Fruit fly (Drosophila melanogaster) whole organism, embryonic: Measurements from ENCODE around the gene Srg3.
A peak's percentile ranks its signal among the peaks of the same experiment; 100 is the strongest.

ENCODE experiments used
- B-H2 ChIP-seq: fragments of 200-800 bp; sonication (Bioruptor generic); optimal IDR thresholded peaks from 2 replicates; lab custom pipeline; 2018; ENCODE audit warnings: missing biosample characterization, mild to moderate bottlenecking, missing genetic modification characterization
- CG10147 ChIP-seq: fragments of 200-800 bp; sonication (Bioruptor generic); optimal IDR thresholded peaks from 2 replicates; lab custom pipeline; 2019; ENCODE audit warnings: missing biosample characterization, mild to moderate bottlenecking, missing genetic modification characterization, moderate library complexity
- CG10462 ChIP-seq: fragments of 200-800 bp; sonication (Bioruptor generic); optimal IDR thresholded peaks from 2 replicates; lab custom pipeline; 2016; ENCODE audit warnings: missing biosample characterization, missing genetic modification characterization
- CG10565 ChIP-seq: fragments of 200-800 bp; sonication (Bioruptor generic); optimal IDR thresholded peaks from 3 replicates; lab custom pipeline; 2016; ENCODE audit warnings: missing biosample characterization, mild to moderate bottlenecking, missing genetic modification characterization
- CG10959 ChIP-seq: fragments of 200-800 bp; sonication (Bioruptor generic); IDR thresholded peaks from 2 replicates; pipeline ENCODE4 v1.3.6; 2022; ENCODE audit warnings: missing biosample characterization, missing genetic modification characterization
- CG11695 ChIP-seq: fragments of 200-800 bp; sonication (Bioruptor generic); IDR thresholded peaks from 3 replicates; pipeline ENCODE4 v1.3.6; 2022; ENCODE audit warnings: missing biosample characterization, missing genetic modification characterization
- CG13624 ChIP-seq: fragments of 200-800 bp; sonication (Bioruptor generic); optimal IDR thresholded peaks from 2 replicates; lab custom pipeline; 2016; ENCODE audit warnings: missing biosample characterization, missing genetic modification characterization
- CG14441 ChIP-seq: fragments of 200-800 bp; sonication (Bioruptor generic); IDR thresholded peaks from 2 replicates; pipeline ENCODE4 v1.3.6; 2022; ENCODE audit warnings: missing biosample characterization, missing genetic modification characterization
- CG14710 ChIP-seq: fragments of 200-800 bp; sonication (Bioruptor generic); optimal IDR thresholded peaks from 3 replicates; lab custom pipeline; 2019; ENCODE audit warnings: missing biosample characterization, mild to moderate bottlenecking, missing genetic modification characterization, moderate library complexity
- CG15514 ChIP-seq: fragments of 200-800 bp; sonication (Bioruptor generic); optimal IDR thresholded peaks from 3 replicates; lab custom pipeline; 2017; ENCODE audit warnings: missing biosample characterization, missing genetic modification characterization, mild to moderate bottlenecking, moderate library complexity, missing genetic modification reagents
- CG16863 ChIP-seq: fragments of 200-800 bp; sonication (Bioruptor generic); optimal IDR thresholded peaks from 3 replicates; lab custom pipeline; 2016; ENCODE audit warnings: missing biosample characterization, missing genetic modification characterization
- CG17612 ChIP-seq: fragments of 200-800 bp; sonication (Bioruptor generic); IDR thresholded peaks from 2 replicates; pipeline ENCODE4 v1.3.6; 2022; ENCODE audit warnings: missing biosample characterization, missing genetic modification characterization
- CG17912 ChIP-seq: fragments of 200-800 bp; sonication (Bioruptor generic); optimal IDR thresholded peaks from 2 replicates; lab custom pipeline; 2018; ENCODE audit warnings: missing biosample characterization, mild to moderate bottlenecking, missing genetic modification characterization
- CG2678 ChIP-seq: fragments of 200-800 bp; sonication (Bioruptor generic); optimal IDR thresholded peaks from 3 replicates; lab custom pipeline; 2019; ENCODE audit warnings: missing biosample characterization, mild to moderate bottlenecking, missing genetic modification characterization, moderate library complexity
- CG2712 ChIP-seq: fragments of 200-800 bp; optimal IDR thresholded peaks from 3 replicates; lab custom pipeline; 2019; ENCODE audit warnings: missing biosample characterization, mild to moderate bottlenecking, missing genetic modification characterization, moderate library complexity
- CG6791 ChIP-seq: fragments of 200-800 bp; sonication (Bioruptor generic); IDR thresholded peaks from 3 replicates; pipeline ENCODE4 v1.3.6; 2022; ENCODE audit warnings: missing biosample characterization, missing genetic modification characterization; ENCODE audit not compliant: partially characterized antibody
- CG9609 ChIP-seq: fragments of 200-800 bp; sonication (Bioruptor generic); optimal IDR thresholded peaks from 3 replicates; lab custom pipeline; 2016; ENCODE audit warnings: missing biosample characterization, missing genetic modification characterization
- Camta ChIP-seq: fragments of 200-800 bp; sonication (Bioruptor generic); optimal IDR thresholded peaks from 2 replicates; lab custom pipeline; 2016; ENCODE audit warnings: missing biosample characterization, missing genetic modification characterization
- D19A ChIP-seq: fragments of 200-800 bp; optimal IDR thresholded peaks from 3 replicates; lab custom pipeline; 2019; ENCODE audit warnings: missing biosample characterization, mild to moderate bottlenecking, missing genetic modification characterization, moderate library complexity
- Fer3 ChIP-seq: fragments of 200-800 bp; sonication (Bioruptor generic); optimal IDR thresholded peaks from 2 replicates; lab custom pipeline; 2018; ENCODE audit warnings: missing biosample characterization, mild to moderate bottlenecking, missing genetic modification characterization, moderate library complexity
- Gsc ChIP-seq: fragments of 200-800 bp; sonication (Bioruptor generic); IDR thresholded peaks from 2 replicates; pipeline ENCODE4 v1.3.6; 2022; ENCODE audit warnings: missing biosample characterization, missing genetic modification characterization
- HmgD ChIP-seq: fragments of 200-800 bp; sonication (Bioruptor generic); optimal IDR thresholded peaks from 3 replicates; lab custom pipeline; 2016; ENCODE audit warnings: missing biosample characterization, missing genetic modification characterization
- Hmx ChIP-seq: fragments of 200-800 bp; sonication (Bioruptor generic); optimal IDR thresholded peaks from 2 replicates; lab custom pipeline; 2016; ENCODE audit warnings: missing biosample characterization, missing genetic modification characterization
- Hsf ChIP-seq: fragments of 200-800 bp; sonication (Bioruptor generic); optimal IDR thresholded peaks from 3 replicates; lab custom pipeline; 2016; ENCODE audit warnings: missing biosample characterization, missing genetic modification characterization
- Nf-YA ChIP-seq: fragments of 200-800 bp; sonication (Bioruptor generic); IDR thresholded peaks from 2 replicates; pipeline ENCODE4 v1.3.6; 2022; ENCODE audit warnings: missing biosample characterization, missing genetic modification characterization
- Nf-YC ChIP-seq: fragments of 200-800 bp; optimal IDR thresholded peaks from 3 replicates; lab custom pipeline; 2019; ENCODE audit warnings: missing biosample characterization, mild to moderate bottlenecking, missing genetic modification characterization, moderate library complexity
- Spps ChIP-seq: fragments of 200-800 bp; sonication (Bioruptor generic); optimal IDR thresholded peaks from 2 replicates; lab custom pipeline; 2018; ENCODE audit warnings: missing biosample characterization, mild to moderate bottlenecking, missing genetic modification characterization
- Sry-δ ChIP-seq: fragments of 200-800 bp; sonication (Bioruptor generic); optimal IDR thresholded peaks from 2 replicates; lab custom pipeline; 2016; ENCODE audit warnings: missing biosample characterization, missing genetic modification characterization
- Xrp1 ChIP-seq: fragments of 200-800 bp; sonication (Bioruptor generic); IDR thresholded peaks from 2 replicates; pipeline ENCODE4 v1.3.6; 2022; ENCODE audit warnings: missing biosample characterization, missing genetic modification characterization
- abd-A ChIP-seq: fragments of 200-800 bp; sonication (Bioruptor generic); optimal IDR thresholded peaks from 3 replicates; lab custom pipeline; 2019; ENCODE audit warnings: missing biosample characterization, mild to moderate bottlenecking, missing genetic modification characterization, moderate library complexity
- ap ChIP-seq: fragments of 200-800 bp; sonication (Bioruptor generic); IDR thresholded peaks from 2 replicates; pipeline ENCODE4 v1.3.6; 2022; ENCODE audit warnings: missing biosample characterization, missing genetic modification characterization
- bbx ChIP-seq: fragments of 200-800 bp; sonication (Bioruptor generic); IDR thresholded peaks from 2 replicates; pipeline ENCODE4 v1.3.6; 2022; ENCODE audit warnings: missing biosample characterization, missing genetic modification characterization; ENCODE audit not compliant: partially characterized antibody
- btn ChIP-seq: fragments of 200-800 bp; sonication (Bioruptor generic); optimal IDR thresholded peaks from 2 replicates; lab custom pipeline; 2016; ENCODE audit warnings: missing biosample characterization, missing genetic modification characterization
- ci ChIP-seq: fragments of 200-800 bp; sonication (Bioruptor generic); IDR thresholded peaks from 3 replicates; pipeline ENCODE4 v1.3.6; 2022; ENCODE audit warnings: missing biosample characterization, missing genetic modification characterization
- dmrt11E ChIP-seq: fragments of 200-800 bp; sonication (Bioruptor generic); optimal IDR thresholded peaks from 3 replicates; lab custom pipeline; 2018; ENCODE audit warnings: missing biosample characterization, mild to moderate bottlenecking, missing genetic modification characterization, moderate library complexity
- dmrt99B ChIP-seq: fragments of 200-800 bp; sonication (Bioruptor generic); optimal IDR thresholded peaks from 2 replicates; lab custom pipeline; 2018; ENCODE audit warnings: missing biosample characterization, mild to moderate bottlenecking, missing genetic modification characterization, moderate library complexity
- dpn ChIP-seq, 2 experiments: fragments of 200-800 bp; sonication (Bioruptor generic); optimal IDR thresholded peaks; 3 replicates each; lab custom pipeline; 2016; ENCODE audit warnings: missing biosample characterization in 2 of 2, missing genetic modification characterization in 2 of 2
- emc ChIP-seq: fragments of 200-800 bp; sonication (Bioruptor generic); optimal IDR thresholded peaks from 2 replicates; lab custom pipeline; 2016; ENCODE audit warnings: missing biosample characterization, missing genetic modification characterization
- hth ChIP-seq: fragments of >200 bp; optimal IDR thresholded peaks from 2 replicates; lab custom pipeline; 2017; ENCODE audit warnings: inconsistent platforms
- inv ChIP-seq: fragments of 200-800 bp; sonication (Bioruptor generic); IDR thresholded peaks from 2 replicates; pipeline ENCODE4 v1.3.6; 2022; ENCODE audit warnings: missing biosample characterization, missing genetic modification characterization; ENCODE audit not compliant: partially characterized antibody
- kni ChIP-seq: fragments of 200-800 bp; sonication (Bioruptor generic); optimal IDR thresholded peaks from 3 replicates; lab custom pipeline; 2017; ENCODE audit warnings: mild to moderate bottlenecking, missing biosample characterization, missing genetic modification reagents, missing genetic modification characterization
- mam ChIP-seq: fragments of 200-800 bp; sonication (Bioruptor generic); optimal IDR thresholded peaks from 3 replicates; lab custom pipeline; 2016; ENCODE audit warnings: missing biosample characterization, missing genetic modification characterization
- pan ChIP-seq, 4 experiments: fragments of >200 bp in 3 of 4; fragments of 200-800 bp in 1 of 4; sonication (Bioruptor generic) in 1 of 4; optimal IDR thresholded peaks in 3 of 4; IDR thresholded peaks in 1 of 4; 2 replicates each; pipeline versions ENCODE4 v1.3.6 to Lab custom; 2017 to 2022; ENCODE audit warnings: missing biosample characterization in 2 of 4, missing genetic modification characterization in 2 of 4, mixed read lengths in 1 of 4
- salm ChIP-seq: fragments of 200-800 bp; sonication (Bioruptor generic); optimal IDR thresholded peaks from 2 replicates; lab custom pipeline; 2018; ENCODE audit warnings: missing biosample characterization, mild to moderate bottlenecking, missing genetic modification characterization
- sens ChIP-seq: fragments of 200-800 bp; sonication (Bioruptor generic); peaks from one replicate; lab custom pipeline; 2016; ENCODE audit warnings: missing biosample characterization, missing genetic modification characterization
- seq ChIP-seq: fragments of 200-800 bp; sonication (Bioruptor generic); IDR thresholded peaks from 2 replicates; pipeline ENCODE4 v1.3.6; 2022; ENCODE audit warnings: missing biosample characterization, missing genetic modification characterization
- tll ChIP-seq, 2 experiments: fragments of 200-800 bp in 1 of 2; fragments of >200 bp in 1 of 2; sonication (Bioruptor generic) in 1 of 2; optimal IDR thresholded peaks; 2 replicates each; lab custom pipeline; 2017 to 2019; ENCODE audit warnings: missing biosample characterization in 2 of 2, missing genetic modification characterization in 2 of 2, mild to moderate bottlenecking in 1 of 2, moderate library complexity in 1 of 2
- vvl ChIP-seq: fragments of 200-800 bp; sonication (Bioruptor generic); IDR thresholded peaks from 2 replicates; pipeline ENCODE4 v1.3.6; 2022; ENCODE audit warnings: missing biosample characterization, missing genetic modification characterization
- zfh2 ChIP-seq: fragments of 200-800 bp; sonication (Bioruptor generic); optimal IDR thresholded peaks from 2 replicates; lab custom pipeline; 2016; ENCODE audit warnings: missing biosample characterization, missing genetic modification characterization

The Srg3 gene

DNA sequence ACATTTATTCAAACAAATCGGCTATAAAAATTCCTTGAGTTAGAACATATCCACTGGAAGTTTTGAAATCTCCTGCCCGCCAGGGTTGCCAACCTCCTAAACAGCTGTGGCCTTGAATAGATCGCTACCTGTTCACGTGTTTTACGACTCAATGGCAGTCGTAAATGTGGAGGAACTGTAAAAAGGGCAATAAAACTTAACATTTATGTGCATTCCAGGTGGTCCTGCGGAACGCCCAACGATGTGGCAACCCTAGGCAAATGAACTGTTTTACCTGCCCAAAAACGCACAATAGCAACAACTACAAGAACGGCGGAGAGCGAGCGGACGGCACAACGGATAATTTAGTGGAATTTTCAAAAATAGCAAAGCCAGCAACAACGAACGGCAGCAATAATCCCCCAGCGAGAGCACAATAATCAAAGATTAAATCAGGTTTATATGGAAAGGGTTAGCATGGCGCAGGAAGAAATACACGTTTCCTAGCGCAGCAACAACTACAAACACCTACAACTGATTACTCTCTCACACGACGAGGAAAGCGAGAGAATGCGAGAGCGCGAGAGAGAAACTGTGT is 18.7 kb downstream of the Srg3 start (continued):
- 0 out of 2 replicates have a peak, but pooled peaks have one; percentile 9 for TF ChIP-seq seq (GFP tag; lab: Robert Waterston, UW)
- TF ChIP-seq Fer3 (tag; lab: Kevin White, UChicago): peak; percentile 17
- TF ChIP-seq hth (lab: Kevin White, UChicago): no peak
- no peak for TF ChIP-seq CG16863 (GFP tag; lab: Kevin White, UChicago)
- TF ChIP-seq Nf-YC (tag; lab: Kevin White, UChicago): no peak
- no peak for TF ChIP-seq inv
- TF ChIP-seq zfh2: peak; percentile 19
- TF ChIP-seq Nf-YA (GFP tag; lab: Robert Waterston, UW): peak; percentile 36; the same call in 1 of the 2 replicates
- peak; percentile 87 for TF ChIP-seq kni (GFP tag; lab: Kevin White, UChicago)
- TF ChIP-seq CG17912 (GFP tag; lab: Kevin White, UChicago): no peak
- no peak for TF ChIP-seq Sry-δ (GFP tag; lab: Kevin White, UChicago)
- TF ChIP-seq abd-A (tag; lab: Kevin White, UChicago): peak; percentile 76
- no peak for TF ChIP-seq CG10462 (GFP tag; lab: Kevin White, UChicago)
- peak; percentile 87 for TF ChIP-seq sens (GFP tag; lab: Kevin White, UChicago)
- no peak for TF ChIP-seq Camta (GFP tag; lab: Kevin White, UChicago)
- TF ChIP-seq CG11695 (GFP tag; lab: Robert Waterston, UW): peak; percentile 47; the same call in 2 of the 3 replicates
- TF ChIP-seq dmrt99B (tag; lab: Kevin White, UChicago): no peak
- no peak for TF ChIP-seq CG10565 (GFP tag; lab: Kevin White, UChicago)
- TF ChIP-seq CG15514 (GFP tag; lab: Kevin White, UChicago): peak; percentile 21
- TF ChIP-seq salm (tag; lab: Kevin White, UChicago): no peak
- peak; percentile 73; the same call in 2 of the 3 replicates for TF ChIP-seq ci
- no peak for TF ChIP-seq CG2678 (tag; lab: Kevin White, UChicago)
- TF ChIP-seq emc (GFP tag; lab: Kevin White, UChicago): no peak
- no peak for TF ChIP-seq Hmx (GFP tag; lab: Kevin White, UChicago)
- TF ChIP-seq bbx (GFP tag; lab: Robert Waterston, UW): 0 out of 2 replicates have a peak, but pooled peaks have one; percentile 55
- TF ChIP-seq CG2712 (tag; lab: Kevin White, UChicago): no peak
- TF ChIP-seq CG9609 (GFP tag; lab: Kevin White, UChicago): peak; percentile 36
- no peak for TF ChIP-seq CG17612 (GFP tag; lab: Robert Waterston, UW)
- no peak for TF ChIP-seq CG13624 (GFP tag; lab: Kevin White, UChicago)
- TF ChIP-seq CG14710 (tag; lab: Kevin White, UChicago): no peak
- no peak for TF ChIP-seq tll (GFP tag; optimal IDR thresholded peaks at IDR 0.05; lab: Kevin White, UChicago)
- peak; percentile 57; the same call in 1 of the 2 replicates for TF ChIP-seq Xrp1 (GFP tag; lab: Robert Waterston, UW)
- peak; percentile 48; the same call in 1 of the 2 replicates for TF ChIP-seq CG14441 (GFP tag; lab: Robert Waterston, UW)
- no peak; the same call in 1 of the 2 replicates for TF ChIP-seq vvl (GFP tag; lab: Robert Waterston, UW)
- TF ChIP-seq HmgD (GFP tag; lab: Kevin White, UChicago): no peak
- TF ChIP-seq CG10959 (GFP tag; lab: Robert Waterston, UW): peak; percentile 18; the same call in 1 of the 2 replicates
- no peak for TF ChIP-seq B-H2 (GFP tag; lab: Kevin White, UChicago)
- peak; percentile 42 for TF ChIP-seq dmrt11E (tag; lab: Kevin White, UChicago)
- peak in 1 of 2 experiments; percentile 27 for TF ChIP-seq dpn (GFP tag; optimal IDR thresholded peaks at IDR 0.05; lab: Kevin White, UChicago)
- TF ChIP-seq Hsf (GFP tag; lab: Kevin White, UChicago): peak; percentile 29
- TF ChIP-seq pan (optimal IDR thresholded peaks at IDR 0.05; lab: Kevin White, UChicago): no peak
- TF ChIP-seq pan (GFP tag; optimal IDR thresholded peaks at IDR 0.05 in 1 of 2, IDR thresholded peaks at IDR 0.05 in 1 of 2): peak in 1 of 2 experiments; percentile 41
- peak; percentile 46; the same call in 1 of the 3 replicates for TF ChIP-seq CG6791
- TF ChIP-seq Gsc (GFP tag; lab: Robert Waterston, UW): 0 out of 2 replicates have a peak, but pooled peaks have one; percentile 27
- no peak for TF ChIP-seq CG10147 (GFP tag; lab: Kevin White, UChicago)
- no peak for TF ChIP-seq D19A (tag; lab: Kevin White, UChicago)
- TF ChIP-seq btn (GFP tag; lab: Kevin White, UChicago): no peak
- peak; percentile 12 for TF ChIP-seq Spps (tag; lab: Kevin White, UChicago)
- 0 out of 2 replicates have a peak, but pooled peaks have one; percentile 20 for TF ChIP-seq ap (GFP tag; lab: Robert Waterston, UW)
- peak; percentile 7 for TF ChIP-seq mam (GFP tag; lab: Kevin White, UChicago)
